Worm (Caenorhabditis elegans) whole organism, midembryonic: ENCODE measurements around the gene F13H10.9.

Source experiments
- T22C8.4 ChIP-seq: fragments of 200-800 bp; sonication (Bioruptor generic); IDR thresholded peaks from 2 replicates; pipeline ENCODE4 v1.3.6; 2022; ENCODE audit warnings: missing genetic modification characterization, missing compliant biosample characterization
- cog-1 ChIP-seq: sonication (generic microtip); optimal IDR thresholded peaks from 2 replicates; lab custom pipeline; 2016; ENCODE audit warnings: missing genetic modification characterization, missing compliant biosample characterization
- flt-1 ChIP-seq: fragments of 200-800 bp; sonication (Bioruptor generic); IDR thresholded peaks from 2 replicates; pipeline ENCODE4 v1.3.6; 2022; ENCODE audit warnings: missing genetic modification characterization, missing compliant biosample characterization
- klf-2 ChIP-seq: fragments of 200-800 bp; sonication (Bioruptor generic); conservative IDR thresholded peaks from 2 replicates; pipeline ENCODE4 v1.3.6; 2022; ENCODE audit warnings: missing genetic modification reagents, missing genetic modification characterization, missing compliant biosample characterization
- med-1 ChIP-seq: sonication (generic microtip); optimal IDR thresholded peaks from 2 replicates; lab custom pipeline; 2017; ENCODE audit warnings: missing genetic modification characterization, mild to moderate bottlenecking, missing compliant biosample characterization, antibody characterized with exemption, missing genetic modification reagents; ENCODE audit not compliant: insufficient read depth
- ref-1 ChIP-seq: fragments of 200-800 bp; sonication (Bioruptor generic); conservative IDR thresholded peaks from 2 replicates; pipeline ENCODE4 v1.3.6; 2022; ENCODE audit warnings: missing genetic modification reagents, missing genetic modification characterization, missing compliant biosample characterization
- tab-1 ChIP-seq: fragments of 200-800 bp; sonication (Bioruptor generic); IDR thresholded peaks from 2 replicates; pipeline ENCODE4 v1.3.6; 2022; ENCODE audit warnings: missing genetic modification characterization, missing compliant biosample characterization

DNA sequence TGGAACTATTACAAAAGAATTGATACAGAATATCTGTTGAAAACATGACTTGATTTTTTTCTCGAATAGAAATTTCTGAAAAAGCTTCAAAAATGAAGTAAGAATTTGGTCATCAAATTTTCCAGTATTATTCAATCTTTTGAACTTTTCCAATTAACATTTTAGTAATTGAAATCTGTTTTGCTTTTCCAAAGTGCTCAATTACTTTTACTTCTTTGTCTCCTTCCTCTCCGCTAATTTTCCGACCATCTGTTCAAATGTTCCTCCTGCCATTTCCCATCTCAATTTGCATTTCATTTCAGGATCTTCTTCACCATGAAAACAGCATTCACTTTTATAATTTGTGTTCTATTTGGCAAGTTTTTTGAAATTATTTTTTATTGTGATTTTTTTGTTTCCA lies 47.2 kb downstream of the F13H10.9 start, which contains the start of gene F36H1.11:
- TF ChIP-seq tab-1 (GFP tag; lab: Robert Waterston, UW), result no peak
- TF ChIP-seq flt-1 (GFP tag; lab: Robert Waterston, UW), result no peak
- no peak for TF ChIP-seq med-1 (GFP tag; lab: Kevin White, UChicago)
- TF ChIP-seq T22C8.4 (GFP tag; lab: Robert Waterston, UW), result no peak
- TF ChIP-seq cog-1 (tag; lab: Kevin White, UChicago), result no peak
- TF ChIP-seq ref-1 (GFP tag; lab: Robert Waterston, UW), result no peak
- no peak for TF ChIP-seq klf-2 (GFP tag; lab: Robert Waterston, UW)
